Worm (Caenorhabditis elegans) whole organism, L1 larva: ENCODE data around the gene F13D11.4.

ENCODE experiments used
- Y116A8C.19 ChIP-seq: sonication (generic microtip); optimal IDR thresholded peaks from 2 replicates; lab custom pipeline; 2016; ENCODE audit warnings: missing compliant biosample characterization, missing genetic modification characterization, borderline replicate concordance
- aha-1 ChIP-seq: fragments of 150-350 bp; optimal IDR thresholded peaks from 2 replicates; lab custom pipeline; 2014; ENCODE audit warnings: missing biosample characterization, missing genetic modification characterization
- alr-1 ChIP-seq: fragments of 200-800 bp; sonication (Bioruptor generic); optimal IDR thresholded peaks from 2 replicates; lab custom pipeline; 2018; ENCODE audit warnings: borderline replicate concordance, mild to moderate bottlenecking, missing genetic modification characterization, missing compliant biosample characterization
- aly-2 ChIP-seq: fragments of 150-350 bp; optimal IDR thresholded peaks from 2 replicates; lab custom pipeline; 2014; ENCODE audit warnings: missing biosample characterization, missing genetic modification characterization
- ceh-63 ChIP-seq: fragments of 200-800 bp; sonication (Bioruptor generic); optimal IDR thresholded peaks from 2 replicates; lab custom pipeline; 2018; ENCODE audit warnings: mild to moderate bottlenecking, missing genetic modification characterization, missing compliant biosample characterization
- ceh-8 ChIP-seq: fragments of 200-800 bp; sonication (Bioruptor generic); optimal IDR thresholded peaks from 2 replicates; lab custom pipeline; 2018; ENCODE audit warnings: mild to moderate bottlenecking, missing genetic modification characterization, moderate library complexity, missing compliant biosample characterization
- ces-1 ChIP-seq: fragments of 150-350 bp; optimal IDR thresholded peaks from 2 replicates; lab custom pipeline; 2014; ENCODE audit warnings: missing biosample characterization, missing genetic modification reagents, missing genetic modification characterization
- dsc-1 ChIP-seq: sonication (generic microtip); optimal IDR thresholded peaks from 2 replicates; lab custom pipeline; 2016; ENCODE audit warnings: mild to moderate bottlenecking, missing genetic modification characterization, missing compliant biosample characterization
- efl-3 ChIP-seq: fragments of 200-800 bp; sonication (Bioruptor generic); optimal IDR thresholded peaks from 2 replicates; lab custom pipeline; 2018; ENCODE audit warnings: mild to moderate bottlenecking, missing genetic modification characterization, missing compliant biosample characterization
- ets-5 ChIP-seq: fragments of 200-800 bp; sonication (Bioruptor generic); IDR thresholded peaks from 2 replicates; pipeline ENCODE4 v1.3.6; 2022; ENCODE audit warnings: missing genetic modification characterization, missing compliant biosample characterization
- fkh-10 ChIP-seq: sonication (generic microtip); optimal IDR thresholded peaks from 2 replicates; lab custom pipeline; 2017; ENCODE audit warnings: missing biosample characterization, missing genetic modification reagents, missing genetic modification characterization
- fkh-8 ChIP-seq: sonication (generic microtip); optimal IDR thresholded peaks from 2 replicates; lab custom pipeline; 2016; ENCODE audit warnings: mild to moderate bottlenecking, missing genetic modification characterization, missing compliant biosample characterization
- grh-1 ChIP-seq: fragments of 200-800 bp; sonication (Bioruptor generic); IDR thresholded peaks from 2 replicates; pipeline ENCODE4 v1.3.6; 2022; ENCODE audit warnings: missing genetic modification reagents, missing genetic modification characterization, missing compliant biosample characterization
- hlh-4 ChIP-seq: sonication (generic microtip); optimal IDR thresholded peaks from 2 replicates; lab custom pipeline; 2016; ENCODE audit warnings: mild to moderate bottlenecking, missing genetic modification characterization, missing compliant biosample characterization
- irx-1 ChIP-seq: sonication (generic microtip); optimal IDR thresholded peaks from 2 replicates; lab custom pipeline; 2016; ENCODE audit warnings: missing genetic modification characterization, missing compliant biosample characterization
- isw-1 ChIP-seq: fragments of 200-800 bp; sonication (Bioruptor generic); IDR thresholded peaks from 2 replicates; pipeline ENCODE4 v1.3.6; 2022; ENCODE audit warnings: missing genetic modification characterization, missing compliant biosample characterization
- jun-1 ChIP-seq: fragments of 150-350 bp; optimal IDR thresholded peaks from 2 replicates; lab custom pipeline; 2014; ENCODE audit warnings: missing biosample characterization, missing genetic modification reagents, missing genetic modification characterization
- lin-14 ChIP-seq: fragments of 200-800 bp; sonication (Bioruptor generic); optimal IDR thresholded peaks from 2 replicates; lab custom pipeline; 2018; ENCODE audit warnings: mild to moderate bottlenecking, missing genetic modification characterization, moderate library complexity, missing compliant biosample characterization
- lir-3 ChIP-seq: sonication (generic microtip); optimal IDR thresholded peaks from 2 replicates; lab custom pipeline; 2016; ENCODE audit warnings: mild to moderate bottlenecking, missing genetic modification characterization, moderate library complexity, missing compliant biosample characterization; ENCODE audit not compliant: poor library complexity
- mab-9 ChIP-seq: fragments of 200-800 bp; sonication (Bioruptor generic); IDR thresholded peaks from 2 replicates; pipeline ENCODE4 v1.3.6; 2022; ENCODE audit warnings: missing genetic modification reagents, missing genetic modification characterization, missing compliant biosample characterization
- nhr-11 ChIP-seq: fragments of 150-350 bp; optimal IDR thresholded peaks from 2 replicates; lab custom pipeline; 2014; ENCODE audit warnings: missing biosample characterization, missing genetic modification characterization
- nhr-28 ChIP-seq: fragments of 150-350 bp; optimal IDR thresholded peaks from 2 replicates; lab custom pipeline; 2014; ENCODE audit warnings: missing biosample characterization, missing genetic modification characterization
- nhr-47 ChIP-seq: sonication (generic microtip); optimal IDR thresholded peaks from 2 replicates; lab custom pipeline; 2016; ENCODE audit warnings: mild to moderate bottlenecking, missing genetic modification characterization, moderate library complexity, missing compliant biosample characterization
- nhr-76 ChIP-seq: sonication (generic microtip); optimal IDR thresholded peaks from 2 replicates; lab custom pipeline; 2017; ENCODE audit warnings: missing biosample characterization, missing genetic modification characterization
- nhr-84 ChIP-seq: sonication (generic microtip); optimal IDR thresholded peaks from 2 replicates; lab custom pipeline; 2017; ENCODE audit warnings: missing biosample characterization, missing genetic modification characterization
- nhr-90 ChIP-seq: sonication (generic microtip); optimal IDR thresholded peaks from 2 replicates; lab custom pipeline; 2016; ENCODE audit warnings: mild to moderate bottlenecking, missing genetic modification characterization, missing compliant biosample characterization; ENCODE audit not compliant: poor library complexity
- pax-3 ChIP-seq: fragments of 200-800 bp; sonication (Bioruptor generic); optimal IDR thresholded peaks from 2 replicates; lab custom pipeline; 2018; ENCODE audit warnings: mild to moderate bottlenecking, missing genetic modification characterization, moderate library complexity, missing compliant biosample characterization
- pqm-1 ChIP-seq: sonication (generic microtip); optimal IDR thresholded peaks from 3 replicates; lab custom pipeline; 2017; ENCODE audit warnings: missing biosample characterization, missing genetic modification characterization
- snpc-4 ChIP-seq: fragments of 150-350 bp; optimal IDR thresholded peaks from 2 replicates; lab custom pipeline; 2014; ENCODE audit warnings: missing biosample characterization, missing genetic modification characterization
- sox-4 ChIP-seq: sonication (generic microtip); optimal IDR thresholded peaks from 2 replicates; lab custom pipeline; 2016; ENCODE audit warnings: missing genetic modification characterization, missing compliant biosample characterization
- swsn-7 ChIP-seq: sonication (generic microtip); optimal IDR thresholded peaks from 2 replicates; lab custom pipeline; 2016; ENCODE audit warnings: missing genetic modification characterization, missing compliant biosample characterization
- tbx-2 ChIP-seq: sonication (generic microtip); optimal IDR thresholded peaks from 2 replicates; lab custom pipeline; 2016; ENCODE audit warnings: missing genetic modification characterization, missing compliant biosample characterization
- tlp-1 ChIP-seq: fragments of 150-350 bp; optimal IDR thresholded peaks from 2 replicates; lab custom pipeline; 2014; ENCODE audit warnings: missing biosample characterization, missing genetic modification characterization
- unc-130 ChIP-seq: fragments of 150-350 bp; optimal IDR thresholded peaks from 2 replicates; lab custom pipeline; 2017; ENCODE audit warnings: missing biosample characterization, missing genetic modification characterization, inconsistent platforms
- unc-30 ChIP-seq: sonication (generic microtip); optimal IDR thresholded peaks from 2 replicates; lab custom pipeline; 2017; ENCODE audit warnings: missing biosample characterization, missing genetic modification characterization
- unc-86 ChIP-seq: sonication (generic microtip); optimal IDR thresholded peaks from 2 replicates; lab custom pipeline; 2016; ENCODE audit warnings: missing genetic modification characterization, missing compliant biosample characterization
- unc-98 ChIP-seq: fragments of 200-800 bp; sonication (Bioruptor generic); IDR thresholded peaks from 2 replicates; pipeline ENCODE4 v1.3.6; 2022; ENCODE audit warnings: missing genetic modification characterization, missing compliant biosample characterization
- xbp-1 ChIP-seq: sonication (generic microtip); optimal IDR thresholded peaks from 2 replicates; lab custom pipeline; 2016; ENCODE audit warnings: missing genetic modification characterization, missing compliant biosample characterization
- zag-1 ChIP-seq: fragments of 150-350 bp; optimal IDR thresholded peaks from 2 replicates; lab custom pipeline; 2014; ENCODE audit warnings: missing biosample characterization, missing genetic modification characterization
- ztf-4 ChIP-seq: fragments of 150-350 bp; optimal IDR thresholded peaks from 2 replicates; lab custom pipeline; 2014; ENCODE audit warnings: missing biosample characterization, missing genetic modification characterization

F13D11.4 gene

ce11 chrX:5801156-5801592 is 33.4 kb downstream of the F13D11.4 start (continued):
- TF ChIP-seq fkh-10 (GFP tag; lab: Kevin White, UChicago) (peak; percentile 19), unc-98 (peak; percentile 55), sox-4 (tag; lab: Kevin White, UChicago) (peak; percentile 69), aly-2 (peak; percentile 89), unc-30 (tag; lab: Kevin White, UChicago) (no peak), ceh-8 (peak; percentile 82), hlh-4 (tag; lab: Kevin White, UChicago) (peak; percentile 44), nhr-11 (tag; lab: Kevin White, UChicago) (no peak), snpc-4 (peak; percentile 3), pqm-1 (tag; lab: Kevin White, UChicago) (no peak), tlp-1 (tag; lab: Kevin White, UChicago) (no peak), unc-130 (tag; lab: Kevin White, UChicago) (no peak), lir-3 (tag; lab: Kevin White, UChicago) (peak; percentile 82), swsn-7 (tag; lab: Kevin White, UChicago) (peak; percentile 93), dsc-1 (tag; lab: Kevin White, UChicago) (peak; percentile 95), nhr-28 (tag; lab: Kevin White, UChicago) (no peak), zag-1 (tag; lab: Kevin White, UChicago) (peak; percentile 44), ets-5 (no peak), efl-3 (GFP tag; lab: Kevin White, UChicago) (no peak), lin-14 (GFP tag; lab: Kevin White, UChicago) (peak; percentile 93), tbx-2 (peak; percentile 87), ceh-63 (GFP tag; lab: Kevin White, UChicago) (no peak), Y116A8C.19 (no peak), unc-86 (tag; lab: Kevin White, UChicago) (peak; percentile 76), pax-3 (tag; lab: Kevin White, UChicago) (peak; percentile 82), ces-1 (GFP tag; lab: Kevin White, UChicago) (no peak), nhr-90 (tag; lab: Kevin White, UChicago) (peak; percentile 94), aha-1 (tag; lab: Kevin White, UChicago) (no peak), grh-1 (GFP tag; lab: Robert Waterston, UW) (peak; percentile 70), nhr-84 (tag; lab: Kevin White, UChicago) (no peak), mab-9 (peak; percentile 77; the same call in 1 of the 2 replicates), ztf-4 (tag; lab: Kevin White, UChicago) (peak; percentile 82)

- peak; percentile 11 for TF ChIP-seq xbp-1
- TF ChIP-seq pqm-1 (tag; lab: Kevin White, UChicago): no peak
- TF ChIP-seq tbx-2: peak; percentile 22
- TF ChIP-seq fkh-8: peak; percentile 11
- TF ChIP-seq isw-1 (GFP tag; lab: Robert Waterston, UW): peak; percentile 9; the same call in 1 of the 2 replicates
- no peak for TF ChIP-seq nhr-76 (tag; lab: Kevin White, UChicago)
- peak; percentile 81 for TF ChIP-seq fkh-10 (GFP tag; lab: Kevin White, UChicago)
- TF ChIP-seq ceh-8: peak; percentile 26
- TF ChIP-seq nhr-47 (tag; lab: Kevin White, UChicago): peak; percentile 31
- TF ChIP-seq ces-1 (GFP tag; lab: Kevin White, UChicago): peak; percentile 61
- no peak for TF ChIP-seq pax-3 (tag; lab: Kevin White, UChicago)
- TF ChIP-seq alr-1 (tag; lab: Kevin White, UChicago): no peak
- no peak for TF ChIP-seq unc-98
- peak; percentile 90 for TF ChIP-seq dsc-1 (tag; lab: Kevin White, UChicago)
- TF ChIP-seq jun-1 (tag; lab: Kevin White, UChicago): no peak
- peak; percentile 76 for TF ChIP-seq lin-14 (GFP tag; lab: Kevin White, UChicago)
- TF ChIP-seq irx-1: peak; percentile 31
These were observed 35.4 kb downstream of the F13D11.4 start for ce11 chrX:5799229-5799628.
